Worm (Caenorhabditis elegans) whole organism, early embryonic: ENCODE data around the gene ceh-20.

Source experiments
- ama-1 ChIP-seq: fragments of 150-350 bp; optimal IDR thresholded peaks from 2 replicates; lab custom pipeline; 2014
- ceh-13 ChIP-seq: fragments of 200-800 bp; sonication (Bioruptor generic); optimal IDR thresholded peaks from 2 replicates; lab custom pipeline; 2018; ENCODE audit warnings: mild to moderate bottlenecking, missing genetic modification characterization, missing compliant biosample characterization
- pes-1 ChIP-seq: fragments of 200-800 bp; sonication (Bioruptor generic); IDR thresholded peaks from 2 replicates; pipeline ENCODE4 v1.3.6; 2022; ENCODE audit warnings: missing genetic modification reagents, missing genetic modification characterization, missing compliant biosample characterization
- scrt-1 ChIP-seq: fragments of 200-800 bp; sonication (Bioruptor generic); IDR thresholded peaks from 2 replicates; pipeline ENCODE4 v1.3.6; 2022; ENCODE audit warnings: missing genetic modification characterization, missing compliant biosample characterization
- tra-4 ChIP-seq: sonication (generic microtip); optimal IDR thresholded peaks from 2 replicates; lab custom pipeline; 2017; ENCODE audit warnings: missing genetic modification characterization, missing compliant biosample characterization

DNA sequence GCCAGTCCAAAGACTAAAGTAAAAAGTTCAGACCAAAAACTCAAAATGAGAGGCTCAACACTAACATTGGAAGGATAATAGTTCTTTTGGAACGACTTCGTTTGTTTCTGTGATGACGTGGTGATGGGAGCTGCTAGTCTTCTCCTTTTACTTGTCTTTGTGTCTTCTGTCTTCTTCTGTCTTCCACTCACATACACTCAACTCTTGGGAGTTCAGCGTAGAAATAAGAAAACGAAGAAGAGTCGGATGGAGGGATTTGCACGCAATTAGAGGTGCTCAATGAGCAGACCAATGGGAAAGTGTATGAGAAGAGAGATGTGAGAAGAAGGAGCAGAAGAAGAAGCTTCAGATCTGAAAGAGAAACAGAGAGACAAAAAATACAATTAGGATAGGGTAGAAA, 32.4 kb downstream of the ceh-20 start:
- no peak for TF ChIP-seq tra-4 (tag; lab: Kevin White, UChicago)
- TF ChIP-seq pes-1 (GFP tag; lab: Robert Waterston, UW): no peak
- no peak for TF ChIP-seq ceh-13 (GFP tag; lab: Kevin White, UChicago)
- TF ChIP-seq scrt-1 (GFP tag; lab: Robert Waterston, UW): no peak
- TF ChIP-seq ama-1 (lab: Kevin White, UChicago): no peak
